Fruit fly (Drosophila melanogaster) whole organism, embryonic: ENCODE results near the gene CG1943.

Experiments used
- Abd-B ChIP-seq: fragments of 200-800 bp; sonication (Bioruptor generic); optimal IDR thresholded peaks from 2 replicates; lab custom pipeline; 2018; ENCODE audit warnings: missing biosample characterization, mild to moderate bottlenecking, missing genetic modification characterization, moderate library complexity
- Adf1 ChIP-seq: fragments of 200-800 bp; sonication (Bioruptor generic); IDR thresholded peaks from 2 replicates; pipeline ENCODE4 v1.3.6; 2022; ENCODE audit warnings: missing biosample characterization, missing genetic modification characterization
- Aef1 ChIP-seq: fragments of 200-800 bp; sonication (Bioruptor generic); IDR thresholded peaks from 3 replicates; pipeline ENCODE4 v1.3.6; 2022; ENCODE audit warnings: missing biosample characterization, missing genetic modification characterization
- CG10209 ChIP-seq: fragments of 200-800 bp; sonication (Bioruptor generic); optimal IDR thresholded peaks from 3 replicates; lab custom pipeline; 2017; ENCODE audit warnings: missing biosample characterization, mild to moderate bottlenecking, missing genetic modification characterization, missing genetic modification reagents
- CG10431 ChIP-seq: fragments of 200-800 bp; sonication (Bioruptor generic); optimal IDR thresholded peaks from 3 replicates; lab custom pipeline; 2018; ENCODE audit warnings: missing biosample characterization, mild to moderate bottlenecking, missing genetic modification characterization
- CG12104 ChIP-seq: fragments of 200-800 bp; sonication (Bioruptor generic); optimal IDR thresholded peaks from 3 replicates; lab custom pipeline; 2016; ENCODE audit warnings: missing biosample characterization, missing genetic modification characterization
- CG12769 ChIP-seq: fragments of 200-800 bp; sonication (Bioruptor generic); optimal IDR thresholded peaks from 2 replicates; lab custom pipeline; 2019; ENCODE audit warnings: missing biosample characterization, mild to moderate bottlenecking, missing genetic modification characterization, moderate library complexity
- CG13296 ChIP-seq: fragments of 200-800 bp; sonication (Bioruptor generic); optimal IDR thresholded peaks from 3 replicates; lab custom pipeline; 2018; ENCODE audit warnings: missing biosample characterization, mild to moderate bottlenecking, missing genetic modification characterization
- CG14860 ChIP-seq: fragments of 200-800 bp; sonication (Bioruptor generic); IDR thresholded peaks from 3 replicates; pipeline ENCODE4 v1.3.6; 2022; ENCODE audit warnings: missing biosample characterization, missing genetic modification characterization; ENCODE audit not compliant: partially characterized antibody
- CG15479 ChIP-seq: fragments of 200-800 bp; sonication (Bioruptor generic); optimal IDR thresholded peaks from 3 replicates; lab custom pipeline; 2019; ENCODE audit warnings: missing biosample characterization, mild to moderate bottlenecking, missing genetic modification characterization, moderate library complexity
- CG17385 ChIP-seq: fragments of 200-800 bp; sonication (Bioruptor generic); optimal IDR thresholded peaks from 3 replicates; lab custom pipeline; 2018; ENCODE audit warnings: missing biosample characterization, mild to moderate bottlenecking, missing genetic modification characterization
- CG1832 ChIP-seq: fragments of 200-800 bp; sonication (Bioruptor generic); optimal IDR thresholded peaks from 2 replicates; lab custom pipeline; 2017; ENCODE audit warnings: missing biosample characterization, mild to moderate bottlenecking, missing genetic modification characterization, inconsistent platforms
- CG2889 ChIP-seq: fragments of 200-800 bp; sonication (Bioruptor generic); IDR thresholded peaks from 3 replicates; pipeline ENCODE4 v1.3.6; 2022; ENCODE audit warnings: missing biosample characterization, missing genetic modification characterization
- CG3281 ChIP-seq: fragments of 200-800 bp; sonication (Bioruptor generic); optimal IDR thresholded peaks from 3 replicates; lab custom pipeline; 2017; ENCODE audit warnings: missing biosample characterization, mild to moderate bottlenecking, missing genetic modification characterization
- CG34224 ChIP-seq: fragments of 200-800 bp; sonication (Bioruptor generic); IDR thresholded peaks from 3 replicates; pipeline ENCODE4 v1.3.6; 2022; ENCODE audit warnings: missing biosample characterization, missing genetic modification characterization; ENCODE audit not compliant: partially characterized antibody
- CG4360 ChIP-seq: fragments of 200-800 bp; sonication (Bioruptor generic); IDR thresholded peaks from 2 replicates; pipeline ENCODE4 v1.3.6; 2022; ENCODE audit warnings: missing biosample characterization, missing genetic modification characterization
- CG6654 ChIP-seq: fragments of 200-800 bp; sonication (Bioruptor generic); optimal IDR thresholded peaks from 2 replicates; lab custom pipeline; 2017; ENCODE audit warnings: missing biosample characterization, mild to moderate bottlenecking, missing genetic modification characterization
- CG7271 ChIP-seq: fragments of 200-800 bp; sonication (Bioruptor generic); optimal IDR thresholded peaks from 2 replicates; lab custom pipeline; 2018; ENCODE audit warnings: missing biosample characterization, mild to moderate bottlenecking, missing genetic modification characterization, moderate library complexity
- CG7556 ChIP-seq: fragments of 200-800 bp; sonication (Bioruptor generic); optimal IDR thresholded peaks from 2 replicates; lab custom pipeline; 2017; ENCODE audit warnings: missing biosample characterization, mild to moderate bottlenecking, missing genetic modification characterization
- CG8089 ChIP-seq: fragments of 200-800 bp; sonication (Bioruptor generic); optimal IDR thresholded peaks from 3 replicates; lab custom pipeline; 2016; ENCODE audit warnings: missing biosample characterization, missing genetic modification characterization
- CG9437 ChIP-seq: fragments of 200-800 bp; sonication (Bioruptor generic); optimal IDR thresholded peaks from 2 replicates; lab custom pipeline; 2018; ENCODE audit warnings: missing biosample characterization, mild to moderate bottlenecking, missing genetic modification characterization
- CTCF ChIP-seq: fragments of 200-800 bp; sonication (Bioruptor generic); optimal IDR thresholded peaks from 2 replicates; lab custom pipeline; 2017; ENCODE audit warnings: missing biosample characterization, mild to moderate bottlenecking, missing genetic modification characterization, moderate library complexity
- D ChIP-seq, 2 experiments: fragments of 200-800 bp in 1 of 2; fragments of >200 bp in 1 of 2; sonication (Bioruptor generic) in 1 of 2; optimal IDR thresholded peaks; 2 replicates in 1 of 2; 3 replicates in 1 of 2; lab custom pipeline; 2017; ENCODE audit warnings: mild to moderate bottlenecking in 1 of 2, missing biosample characterization in 1 of 2, missing genetic modification characterization in 1 of 2, missing genetic modification reagents in 1 of 2
- Doc2 ChIP-seq: fragments of 200-800 bp; sonication (Bioruptor generic); IDR thresholded peaks from 2 replicates; pipeline ENCODE4 v1.3.6; 2022; ENCODE audit warnings: missing biosample characterization, missing genetic modification characterization
- Dref ChIP-seq: fragments of 200-800 bp; sonication (Bioruptor generic); IDR thresholded peaks from 2 replicates; pipeline ENCODE4 v1.3.6; 2022; ENCODE audit warnings: missing biosample characterization, missing genetic modification characterization
- Sry-δ ChIP-seq: fragments of 200-800 bp; sonication (Bioruptor generic); optimal IDR thresholded peaks from 2 replicates; lab custom pipeline; 2016; ENCODE audit warnings: missing biosample characterization, missing genetic modification characterization
- TFAM ChIP-seq: fragments of 200-800 bp; sonication (Bioruptor generic); optimal IDR thresholded peaks from 2 replicates; lab custom pipeline; 2017; ENCODE audit warnings: missing biosample characterization, missing genetic modification characterization, inconsistent platforms
- Tbp ChIP-seq: fragments of >200 bp; optimal IDR thresholded peaks from 2 replicates; lab custom pipeline; 2018; ENCODE audit warnings: missing biosample characterization, missing genetic modification characterization
- YL-1 ChIP-seq: fragments of 200-800 bp; sonication (Bioruptor generic); optimal IDR thresholded peaks from 3 replicates; lab custom pipeline; 2017; ENCODE audit warnings: missing biosample characterization, mild to moderate bottlenecking, missing genetic modification characterization
- abd-A ChIP-seq: fragments of 200-800 bp; sonication (Bioruptor generic); optimal IDR thresholded peaks from 3 replicates; lab custom pipeline; 2019; ENCODE audit warnings: missing biosample characterization, mild to moderate bottlenecking, missing genetic modification characterization, moderate library complexity
- ash1 ChIP-seq: fragments of 200-800 bp; sonication (Bioruptor generic); optimal IDR thresholded peaks from 2 replicates; lab custom pipeline; 2018; ENCODE audit warnings: missing biosample characterization, mild to moderate bottlenecking, missing genetic modification characterization
- bowl ChIP-seq: fragments of 200-800 bp; sonication (Bioruptor generic); IDR thresholded peaks from 2 replicates; pipeline ENCODE4 v1.3.6; 2022; ENCODE audit warnings: missing biosample characterization, missing genetic modification characterization
- bsh ChIP-seq, 2 experiments: fragments of 200-800 bp; sonication (Bioruptor generic); optimal IDR thresholded peaks; 2 replicates each; lab custom pipeline; 2017 to 2018; ENCODE audit warnings: mild to moderate bottlenecking in 2 of 2, missing biosample characterization in 2 of 2, missing genetic modification characterization in 2 of 2, moderate library complexity in 1 of 2
- cad ChIP-seq: fragments of >200 bp; optimal IDR thresholded peaks from 2 replicates; lab custom pipeline; 2017; ENCODE audit warnings: missing biosample characterization, missing genetic modification characterization
- cg ChIP-seq: fragments of 200-800 bp; sonication (Bioruptor generic); optimal IDR thresholded peaks from 3 replicates; lab custom pipeline; 2019; ENCODE audit warnings: missing biosample characterization, mild to moderate bottlenecking, missing genetic modification characterization, moderate library complexity
- lilli ChIP-seq: fragments of 200-800 bp; sonication (Bioruptor generic); optimal IDR thresholded peaks from 3 replicates; lab custom pipeline; 2016; ENCODE audit warnings: missing biosample characterization, missing genetic modification characterization
- otp ChIP-seq: fragments of 200-800 bp; sonication (Bioruptor generic); IDR thresholded peaks from 3 replicates; pipeline ENCODE4, ENCODE4 v1.3.6; 2022; ENCODE audit warnings: missing biosample characterization, missing genetic modification characterization
- pb ChIP-seq: fragments of 200-800 bp; sonication (Bioruptor generic); optimal IDR thresholded peaks from 3 replicates; lab custom pipeline; 2016; ENCODE audit warnings: missing biosample characterization, missing genetic modification characterization
- pros ChIP-seq: fragments of 200-800 bp; sonication (Bioruptor generic); optimal IDR thresholded peaks from 3 replicates; lab custom pipeline; 2019; ENCODE audit warnings: missing biosample characterization, mild to moderate bottlenecking, missing genetic modification characterization, moderate library complexity
- scrt ChIP-seq: fragments of 200-800 bp; sonication (Bioruptor generic); optimal IDR thresholded peaks from 2 replicates; lab custom pipeline; 2018; ENCODE audit warnings: missing biosample characterization, mild to moderate bottlenecking, missing genetic modification characterization, moderate library complexity
- sens-2 ChIP-seq: fragments of 200-800 bp; sonication (Bioruptor generic); IDR thresholded peaks from 2 replicates; pipeline ENCODE4 v1.3.6; 2022; ENCODE audit warnings: missing biosample characterization, missing genetic modification characterization
- sisA ChIP-seq: fragments of 200-800 bp; sonication (Bioruptor generic); IDR thresholded peaks from 2 replicates; pipeline ENCODE4 v1.3.6; 2022; ENCODE audit warnings: missing biosample characterization, missing genetic modification characterization
- sna ChIP-seq: fragments of 200-800 bp; sonication (Bioruptor generic); IDR thresholded peaks from 2 replicates; pipeline ENCODE4 v1.3.6; 2022; ENCODE audit warnings: missing biosample characterization, missing genetic modification characterization; ENCODE audit not compliant: partially characterized antibody
- sob ChIP-seq: fragments of 200-800 bp; sonication (Bioruptor generic); IDR thresholded peaks from 2 replicates; pipeline ENCODE4 v1.3.6; 2022; ENCODE audit warnings: missing biosample characterization, missing genetic modification characterization
- tll ChIP-seq, 2 experiments: fragments of 200-800 bp in 1 of 2; fragments of >200 bp in 1 of 2; sonication (Bioruptor generic) in 1 of 2; optimal IDR thresholded peaks; 2 replicates each; lab custom pipeline; 2017 to 2019; ENCODE audit warnings: missing biosample characterization in 2 of 2, missing genetic modification characterization in 2 of 2, mild to moderate bottlenecking in 1 of 2, moderate library complexity in 1 of 2
- vfl ChIP-seq: fragments of 200-800 bp; sonication (Bioruptor generic); optimal IDR thresholded peaks from 2 replicates; lab custom pipeline; 2016; ENCODE audit warnings: missing biosample characterization, missing genetic modification characterization
- zen ChIP-seq: fragments of 200-800 bp; sonication (Bioruptor generic); optimal IDR thresholded peaks from 3 replicates; lab custom pipeline; 2018; ENCODE audit warnings: missing biosample characterization, mild to moderate bottlenecking, missing genetic modification characterization, moderate library complexity
- zf30C ChIP-seq: fragments of 200-800 bp; sonication (Bioruptor generic); optimal IDR thresholded peaks from 3 replicates; lab custom pipeline; 2018; ENCODE audit warnings: missing biosample characterization, mild to moderate bottlenecking, missing genetic modification characterization

CG1943 gene

DNA sequence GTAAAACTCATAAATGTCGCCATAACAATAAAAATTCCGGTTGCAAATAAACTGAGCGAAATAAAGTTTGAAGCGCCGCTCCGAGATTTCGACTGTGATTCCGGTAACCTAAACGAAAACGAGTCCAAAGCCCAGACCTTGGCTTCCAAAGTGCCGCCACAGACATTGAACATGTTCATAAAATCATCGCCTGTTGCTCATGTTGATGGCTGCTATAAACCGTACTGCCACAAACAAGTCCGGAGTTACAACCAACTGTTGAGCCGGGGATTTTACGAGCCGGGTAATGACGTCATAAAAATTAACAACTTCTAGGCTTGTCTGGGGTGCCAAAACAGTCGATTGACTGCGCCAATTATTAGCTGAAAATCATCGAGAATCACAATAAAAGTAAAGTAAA is 46.1 kb upstream of the CG1943 start:
- TF ChIP-seq cad (GFP tag; lab: Kevin White, UChicago) (peak; percentile 79), sob (GFP tag; lab: Robert Waterston, UW) (no peak), scrt (GFP tag; lab: Kevin White, UChicago) (peak; percentile 96), abd-A (tag; lab: Kevin White, UChicago) (peak; percentile 85), CG7271 (peak; percentile 28), ash1 (GFP tag; lab: Kevin White, UChicago) (no peak), Abd-B (GFP tag; lab: Kevin White, UChicago) (peak; percentile 6)

DNA sequence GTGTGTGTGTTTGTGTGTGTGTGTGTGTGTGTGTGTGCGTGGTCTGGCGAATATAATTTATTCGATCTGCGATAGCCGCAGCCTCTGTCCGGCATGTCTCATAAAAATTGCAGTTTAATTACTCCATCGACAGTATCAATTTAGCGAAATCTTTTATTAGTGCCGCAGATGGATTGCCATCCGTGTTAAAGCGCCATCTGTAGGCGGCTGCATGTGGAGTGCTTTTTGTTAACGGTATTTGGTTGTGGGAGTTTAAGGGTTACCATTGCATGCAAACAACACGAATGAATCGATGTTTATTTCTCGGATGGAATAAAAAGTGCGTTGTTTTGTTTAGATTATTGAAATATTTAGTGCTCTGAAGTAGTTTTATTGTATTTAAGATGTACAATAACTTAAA is 45.2 kb upstream of the CG1943 start:
- TF ChIP-seq bowl (GFP tag; lab: Robert Waterston, UW): no peak
- 0 out of 3 replicates have a peak, but pooled peaks have one; percentile 8 for TF ChIP-seq CG14860
- peak; percentile 33 for TF ChIP-seq CG15479 (GFP tag; lab: Kevin White, UChicago)
- TF ChIP-seq cg (GFP tag; lab: Kevin White, UChicago): peak; percentile 3
- peak; percentile 84 for TF ChIP-seq CTCF (GFP tag; lab: Kevin White, UChicago)
- no peak for TF ChIP-seq Aef1 (GFP tag; lab: Robert Waterston, UW)
- TF ChIP-seq Dref (GFP tag; lab: Robert Waterston, UW): no peak

DNA sequence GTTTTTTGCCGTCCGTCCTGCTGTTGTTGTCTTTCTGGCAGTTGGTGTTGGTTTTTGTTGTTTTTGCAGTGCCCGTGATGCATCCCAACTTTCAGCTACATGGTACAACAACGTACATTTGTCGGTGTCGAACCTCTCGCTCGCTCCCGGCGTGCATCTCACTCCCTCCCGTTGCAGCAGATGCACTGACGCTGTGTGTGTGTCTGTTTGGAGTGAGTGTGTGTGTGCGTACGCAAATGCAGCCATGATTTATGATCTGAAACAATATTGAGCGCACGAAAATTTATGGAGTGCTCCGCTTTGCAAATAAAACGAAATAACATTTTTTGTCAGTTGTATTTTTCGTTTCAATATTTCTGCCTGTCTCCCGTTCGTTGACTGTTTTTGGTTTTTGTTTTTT is 43.1 kb upstream of the CG1943 start:
- TF ChIP-seq bsh (GFP tag; optimal IDR thresholded peaks at IDR 0.05; lab: Kevin White, UChicago) (no peak), zf30C (no peak), CG3281 (GFP tag; lab: Kevin White, UChicago) (no peak), CG1832 (peak; percentile 53), pb (no peak), cg (GFP tag; lab: Kevin White, UChicago) (peak; percentile 52), CG6654 (GFP tag; lab: Kevin White, UChicago) (no peak), CG7556 (GFP tag; lab: Kevin White, UChicago) (no peak), D (optimal IDR thresholded peaks at IDR 0.05; lab: Kevin White, UChicago) (peak; percentile 49), D (GFP tag; optimal IDR thresholded peaks at IDR 0.05; lab: Kevin White, UChicago) (no peak), sna (GFP tag; lab: Robert Waterston, UW) (no peak), Doc2 (no peak), YL-1 (GFP tag; lab: Kevin White, UChicago) (no peak), Tbp (GFP tag; lab: Kevin White, UChicago) (no peak), CG2889 (no peak), CG12104 (GFP tag; lab: Kevin White, UChicago) (no peak), CG17385 (no peak), CG4360 (GFP tag; lab: Robert Waterston, UW) (peak; percentile 74), tll (GFP tag; optimal IDR thresholded peaks at IDR 0.05; lab: Kevin White, UChicago) (peak in 1 of 2 experiments; percentile 13), pros (GFP tag; lab: Kevin White, UChicago) (no peak), Sry-δ (GFP tag; lab: Kevin White, UChicago) (no peak), TFAM (no peak), CG12769 (tag; lab: Kevin White, UChicago) (no peak), zen (tag; lab: Kevin White, UChicago) (peak; percentile 14), sob (GFP tag; lab: Robert Waterston, UW) (no peak), Adf1 (GFP tag; lab: Robert Waterston, UW) (no peak), CG34224 (GFP tag; lab: Robert Waterston, UW) (no peak), lilli (GFP tag; lab: Kevin White, UChicago) (no peak), sisA (no peak), CG10431 (GFP tag; lab: Kevin White, UChicago) (no peak), otp (GFP tag; lab: Robert Waterston, UW) (no peak), sens-2 (GFP tag; lab: Robert Waterston, UW) (no peak), CG8089 (no peak), vfl (GFP tag; lab: Kevin White, UChicago) (no peak), CG10209 (no peak), CG13296 (GFP tag; lab: Kevin White, UChicago) (no peak), CG9437 (GFP tag; lab: Kevin White, UChicago) (no peak)
